Worm (Caenorhabditis elegans): ENCODE data around the gene F09G2.1.

The F09G2.1 gene

ce11 chrV:7199077-7199476, 955 bp upstream of the F09G2.1 start (continued):
- TF ChIP-seq zfh-2 (GFP tag; conservative IDR thresholded peaks at IDR 0.05) (no peak), ceh-91 (GFP tag; IDR thresholded peaks at IDR 0.05) (peak; percentile 51), C06A6.2 (GFP tag; conservative IDR thresholded peaks at IDR 0.05) (no peak), bed-1 (GFP tag; IDR thresholded peaks at IDR 0.05) (no peak), madf-6 (GFP tag; IDR thresholded peaks at IDR 0.05) (peak; percentile 93), akir-1 (GFP tag; optimal IDR thresholded peaks at IDR 0.05) (no peak), unc-130 (GFP tag; optimal IDR thresholded peaks at IDR 0.05) (no peak), snpc-4 (GFP tag; optimal IDR thresholded peaks at IDR 0.05) (no peak), snpc-4 (tag; optimal IDR thresholded peaks at IDR 0.05) (no peak), nhr-120 (GFP tag; IDR thresholded peaks at IDR 0.05) (no peak), hlh-12 (tag; optimal IDR thresholded peaks at IDR 0.05) (no peak), lin-35 (GFP tag; optimal IDR thresholded peaks at IDR 0.05) (no peak), T07F8.4 (tag; optimal IDR thresholded peaks at IDR 0.05) (no peak), F22D6.2 (tag; optimal IDR thresholded peaks at IDR 0.05) (no peak), F55B11.4 (tag; optimal IDR thresholded peaks at IDR 0.05; ENCODE audit: borderline replicate concordance, insufficient read depth) (no peak), Y53F4B.3 (GFP tag; IDR thresholded peaks at IDR 0.05) (no peak), sptf-2 (GFP tag; optimal IDR thresholded peaks at IDR 0.05) (no peak), B0019.2 (GFP tag; conservative IDR thresholded peaks at IDR 0.05) (no peak), F39B2.1 (GFP tag; IDR thresholded peaks at IDR 0.05) (no peak), D2030.7 (GFP tag; IDR thresholded peaks at IDR 0.05) (peak; percentile 54; the same call in 1 of the 2 replicates), sdz-38 (tag; optimal IDR thresholded peaks at IDR 0.05) (no peak), ets-4 (GFP tag; optimal IDR thresholded peaks at IDR 0.05) (no peak), ceh-100 (GFP tag; IDR thresholded peaks at IDR 0.05) (no peak), hsf-1 (GFP tag; IDR thresholded peaks at IDR 0.05) (0 out of 2 replicates have a peak, but pooled peaks have one; percentile 14), egl-18 (GFP tag; IDR thresholded peaks at IDR 0.05) (no peak), nhr-90 (tag; optimal IDR thresholded peaks at IDR 0.05) (no peak), lin-26 (GFP tag; IDR thresholded peaks at IDR 0.05) (no peak), F23B12.7 (tag; optimal IDR thresholded peaks at IDR 0.05; ENCODE audit: insufficient read depth) (no peak), ztf-22 (GFP tag; optimal IDR thresholded peaks at IDR 0.05) (no peak), athp-1 (tag; optimal IDR thresholded peaks at IDR 0.05) (no peak), nhr-179 (tag; optimal IDR thresholded peaks at IDR 0.05) (no peak), bed-2 (GFP tag; IDR thresholded peaks at IDR 0.05) (no peak), rcor-1 (GFP tag; IDR thresholded peaks at IDR 0.05) (no peak)

ce11 chrV:7201353-7201752, 1.3 kb downstream of the F09G2.1 start:
- TF ChIP-seq tbx-9 (tag; optimal IDR thresholded peaks at IDR 0.05; ENCODE audit: borderline replicate concordance) (no peak), dpff-1 (tag; optimal IDR thresholded peaks at IDR 0.05) (no peak), lsl-1 (GFP tag; optimal IDR thresholded peaks at IDR 0.05) (no peak), F23B12.7 (tag; optimal IDR thresholded peaks at IDR 0.05; ENCODE audit: insufficient read depth) (no peak), unc-62 (GFP tag; optimal IDR thresholded peaks at IDR 0.05) (no peak), K11D2.4 (GFP tag; IDR thresholded peaks at IDR 0.05) (no peak), hmg-1.2 (GFP tag; IDR thresholded peaks at IDR 0.05) (no peak), attf-3 (GFP tag; conservative IDR thresholded peaks at IDR 0.05) (no peak), athp-1 (tag; optimal IDR thresholded peaks at IDR 0.05) (no peak), ceh-27 (GFP tag; optimal IDR thresholded peaks at IDR 0.05) (no peak), madf-3 (GFP tag; IDR thresholded peaks at IDR 0.05) (no peak)
